Worm (Caenorhabditis elegans) whole organism, L4 larva: ENCODE data around the gene Y38H6C.8.

ENCODE experiments used
- D1046.2 ChIP-seq: fragments of 200-800 bp; sonication (Bioruptor generic); IDR thresholded peaks from 2 replicates; pipeline ENCODE4 v1.3.6; 2022; ENCODE audit warnings: missing genetic modification characterization, missing compliant biosample characterization
- F37D6.2 ChIP-seq: sonication (generic microtip); optimal IDR thresholded peaks from 2 replicates; lab custom pipeline; 2016; ENCODE audit warnings: mild to moderate bottlenecking, missing genetic modification characterization, missing compliant biosample characterization
- F49E8.2 ChIP-seq: sonication (generic microtip); optimal IDR thresholded peaks from 2 replicates; lab custom pipeline; 2016; ENCODE audit warnings: missing compliant biosample characterization, mild to moderate bottlenecking, missing genetic modification characterization, borderline replicate concordance
- T20F7.1 ChIP-seq: fragments of 200-800 bp; sonication (Bioruptor generic); optimal IDR thresholded peaks from 2 replicates; lab custom pipeline; 2018; ENCODE audit warnings: mild to moderate bottlenecking, missing genetic modification characterization, missing compliant biosample characterization
- T26A8.4 ChIP-seq: fragments of 200-800 bp; sonication (Bioruptor generic); IDR thresholded peaks from 2 replicates; pipeline ENCODE4 v1.3.6; 2022; ENCODE audit warnings: missing genetic modification characterization, missing compliant biosample characterization
- ZK337.2 ChIP-seq: fragments of 200-800 bp; sonication (Bioruptor generic); IDR thresholded peaks from 2 replicates; pipeline ENCODE4 v1.3.6; 2022; ENCODE audit warnings: missing genetic modification reagents, missing genetic modification characterization, missing compliant biosample characterization
- aha-1 ChIP-seq: fragments of 150-350 bp; peaks from one replicate; lab custom pipeline; 2014; ENCODE audit warnings: missing biosample characterization, missing genetic modification characterization
- aly-2 ChIP-seq: sonication (generic microtip); optimal IDR thresholded peaks from 2 replicates; lab custom pipeline; 2018; ENCODE audit warnings: missing biosample characterization, missing genetic modification characterization
- attf-4 ChIP-seq: sonication (generic microtip); optimal IDR thresholded peaks from 3 replicates; lab custom pipeline; 2017; ENCODE audit warnings: missing biosample characterization, missing genetic modification characterization
- ceh-62 ChIP-seq: sonication (generic microtip); optimal IDR thresholded peaks from 2 replicates; lab custom pipeline; 2017; ENCODE audit warnings: missing biosample characterization, missing genetic modification characterization
- daf-12 ChIP-seq: fragments of 150-350 bp; optimal IDR thresholded peaks from 2 replicates; lab custom pipeline; 2014; ENCODE audit warnings: missing biosample characterization, missing genetic modification reagents, missing genetic modification characterization
- daf-16 ChIP-seq, 3 experiments: sonication (generic microtip); optimal IDR thresholded peaks; 2 replicates each; lab custom pipeline; 2016 to 2017; ENCODE audit warnings: missing genetic modification characterization in 3 of 3, missing genetic modification reagents in 3 of 3, mild to moderate bottlenecking in 2 of 3, missing compliant biosample characterization in 2 of 3, missing biosample characterization in 1 of 3, moderate library complexity in 1 of 3
- dmd-6 ChIP-seq: fragments of 200-800 bp; sonication (Bioruptor generic); IDR thresholded peaks from 2 replicates; pipeline ENCODE4 v1.3.6; 2022; ENCODE audit warnings: missing genetic modification reagents, missing genetic modification characterization, missing compliant biosample characterization
- dmd-9 ChIP-seq: fragments of 200-800 bp; sonication (Bioruptor generic); IDR thresholded peaks from 2 replicates; pipeline ENCODE4 v1.3.6; 2022; ENCODE audit warnings: missing genetic modification reagents, missing genetic modification characterization, missing compliant biosample characterization
- dpl-1 ChIP-seq: fragments of 150-350 bp; optimal IDR thresholded peaks from 2 replicates; lab custom pipeline; 2014; ENCODE audit warnings: missing biosample characterization, missing genetic modification reagents, missing genetic modification characterization
- duxl-1 ChIP-seq: sonication (generic microtip); optimal IDR thresholded peaks from 2 replicates; lab custom pipeline; 2016; ENCODE audit warnings: mild to moderate bottlenecking, missing genetic modification characterization, moderate library complexity, missing compliant biosample characterization; ENCODE audit not compliant: poor library complexity
- dve-1 ChIP-seq: sonication (generic microtip); optimal IDR thresholded peaks from 2 replicates; lab custom pipeline; 2017; ENCODE audit warnings: antibody characterized with exemption, mild to moderate bottlenecking, missing genetic modification characterization, missing compliant biosample characterization; ENCODE audit not compliant: insufficient read depth
- fos-1 ChIP-seq: fragments of 150-350 bp; optimal IDR thresholded peaks from 2 replicates; lab custom pipeline; 2014; ENCODE audit warnings: missing biosample characterization, missing genetic modification characterization
- gei-8 ChIP-seq: fragments of 200-800 bp; sonication (Bioruptor generic); optimal IDR thresholded peaks from 2 replicates; lab custom pipeline; 2018; ENCODE audit warnings: mild to moderate bottlenecking, missing genetic modification characterization, missing compliant biosample characterization
- hif-1 ChIP-seq, 2 experiments: sonication (generic microtip); optimal IDR thresholded peaks; 2 replicates each; lab custom pipeline; 2016 to 2017; ENCODE audit warnings: missing compliant biosample characterization in 2 of 2, missing genetic modification characterization in 2 of 2, missing genetic modification reagents in 2 of 2, missing genotype in 2 of 2, mild to moderate bottlenecking in 1 of 2
- hlh-11 ChIP-seq: fragments of 200-800 bp; sonication (Bioruptor generic); optimal IDR thresholded peaks from 2 replicates; lab custom pipeline; 2018; ENCODE audit warnings: mild to moderate bottlenecking, missing genetic modification characterization, missing compliant biosample characterization
- hlh-30 ChIP-seq: sonication (generic microtip); optimal IDR thresholded peaks from 2 replicates; lab custom pipeline; 2017; ENCODE audit warnings: antibody characterized with exemption, mild to moderate bottlenecking, missing genetic modification characterization, missing compliant biosample characterization; ENCODE audit not compliant: insufficient read depth
- hmg-1.1 ChIP-seq: fragments of 200-800 bp; sonication (Bioruptor generic); IDR thresholded peaks from 2 replicates; pipeline ENCODE4 v1.3.6; 2022; ENCODE audit warnings: missing genetic modification reagents, missing genetic modification characterization, missing compliant biosample characterization
- lin-1 ChIP-seq: fragments of 200-800 bp; sonication (Bioruptor generic); IDR thresholded peaks from 2 replicates; pipeline ENCODE4 v1.3.6; 2022; ENCODE audit warnings: missing genetic modification reagents, missing genetic modification characterization, missing compliant biosample characterization
- lin-13 ChIP-seq: fragments of 150-350 bp; optimal IDR thresholded peaks from 2 replicates; lab custom pipeline; 2014; ENCODE audit warnings: missing biosample characterization, missing genetic modification reagents, missing genetic modification characterization
- lin-39 ChIP-seq: fragments of 150-350 bp; optimal IDR thresholded peaks from 2 replicates; lab custom pipeline; 2014; ENCODE audit warnings: missing biosample characterization, missing genetic modification reagents, missing genetic modification characterization
- lir-3 ChIP-seq: sonication (generic microtip); optimal IDR thresholded peaks from 2 replicates; lab custom pipeline; 2016; ENCODE audit warnings: mild to moderate bottlenecking, missing genetic modification characterization, missing compliant biosample characterization
- lsy-2 ChIP-seq, 2 experiments: fragments of 150-350 bp in 1 of 2; sonication (generic microtip) in 1 of 2; optimal IDR thresholded peaks; 2 replicates each; lab custom pipeline; 2014 to 2017; ENCODE audit warnings: missing biosample characterization in 2 of 2, missing genetic modification characterization in 2 of 2
- mdt-29 ChIP-seq: fragments of 200-800 bp; sonication (Bioruptor generic); IDR thresholded peaks from 2 replicates; pipeline ENCODE4 v1.3.6; 2022; ENCODE audit warnings: missing genetic modification reagents, missing genetic modification characterization, missing compliant biosample characterization
- mep-1 ChIP-seq: fragments of 150-350 bp; sonication (generic microtip); optimal IDR thresholded peaks from 3 replicates; lab custom pipeline; 2014; ENCODE audit warnings: missing biosample characterization, missing genetic modification characterization
- nhr-10 ChIP-seq: fragments of 150-350 bp; optimal IDR thresholded peaks from 2 replicates; lab custom pipeline; 2014; ENCODE audit warnings: missing biosample characterization, missing genetic modification characterization
- nhr-102 ChIP-seq: sonication (generic microtip); optimal IDR thresholded peaks from 2 replicates; lab custom pipeline; 2016; ENCODE audit warnings: mild to moderate bottlenecking, missing genetic modification characterization, moderate library complexity, missing compliant biosample characterization
- nhr-111 ChIP-seq: fragments of 200-800 bp; sonication (Bioruptor generic); optimal IDR thresholded peaks from 2 replicates; lab custom pipeline; 2018; ENCODE audit warnings: mild to moderate bottlenecking, missing genetic modification characterization, missing compliant biosample characterization
- nhr-25 ChIP-seq: sonication (generic microtip); optimal IDR thresholded peaks from 2 replicates; lab custom pipeline; 2017; ENCODE audit warnings: missing genetic modification characterization, mild to moderate bottlenecking, missing compliant biosample characterization, antibody characterized with exemption, moderate library complexity, borderline replicate concordance; ENCODE audit not compliant: insufficient read depth
- nhr-42 ChIP-seq: fragments of 200-800 bp; sonication (Bioruptor generic); IDR thresholded peaks from 2 replicates; pipeline ENCODE4 v1.3.6; 2022; ENCODE audit warnings: missing genetic modification characterization, missing compliant biosample characterization
- nhr-48 ChIP-seq: sonication (generic microtip); optimal IDR thresholded peaks from 2 replicates; lab custom pipeline; 2016; ENCODE audit warnings: mild to moderate bottlenecking, missing genetic modification characterization, missing compliant biosample characterization
- nhr-76 ChIP-seq: fragments of 150-350 bp; optimal IDR thresholded peaks from 2 replicates; lab custom pipeline; 2014; ENCODE audit warnings: missing biosample characterization, missing genetic modification characterization
- nhr-77 ChIP-seq: fragments of 150-350 bp; optimal IDR thresholded peaks from 2 replicates; lab custom pipeline; 2014; ENCODE audit warnings: missing biosample characterization, missing genetic modification characterization
- pha-4 ChIP-seq, 2 experiments: fragments of 150-350 bp in 1 of 2; fragments of 200-800 bp in 1 of 2; sonication (Bioruptor generic) in 1 of 2; IDR thresholded peaks in 1 of 2; optimal IDR thresholded peaks in 1 of 2; 2 replicates each; pipeline versions ENCODE4 v1.3.6 to Lab custom; 2014 to 2022; ENCODE audit warnings: missing genetic modification characterization in 2 of 2, missing genetic modification reagents in 2 of 2, missing biosample characterization in 1 of 2, missing compliant biosample characterization in 1 of 2
- php-3 ChIP-seq: fragments of 200-800 bp; sonication (Bioruptor generic); IDR thresholded peaks from 2 replicates; pipeline ENCODE4 v1.3.6; 2022; ENCODE audit warnings: missing genetic modification reagents, missing genetic modification characterization, missing compliant biosample characterization
- pqm-1 ChIP-seq: sonication (generic microtip); optimal IDR thresholded peaks from 2 replicates; lab custom pipeline; 2017; ENCODE audit warnings: missing biosample characterization, missing genetic modification characterization
- saeg-2 ChIP-seq: fragments of 200-800 bp; sonication (Bioruptor generic); IDR thresholded peaks from 2 replicates; pipeline ENCODE4 v1.3.6; 2022; ENCODE audit warnings: missing genetic modification reagents, missing genetic modification characterization, missing compliant biosample characterization
- snpc-1.2 ChIP-seq: fragments of 200-800 bp; sonication (Bioruptor generic); IDR thresholded peaks from 2 replicates; pipeline ENCODE4 v1.3.6; 2022; ENCODE audit warnings: missing genetic modification reagents, missing genetic modification characterization, missing compliant biosample characterization
- spr-1 ChIP-seq: sonication (generic microtip); optimal IDR thresholded peaks from 2 replicates; lab custom pipeline; 2016; ENCODE audit warnings: mild to moderate bottlenecking, missing genetic modification characterization, missing compliant biosample characterization
- spr-3 ChIP-seq: fragments of 200-800 bp; sonication (Bioruptor generic); optimal IDR thresholded peaks from 2 replicates; lab custom pipeline; 2018; ENCODE audit warnings: mild to moderate bottlenecking, missing genetic modification characterization, missing compliant biosample characterization
- unc-39 ChIP-seq: sonication (generic microtip); optimal IDR thresholded peaks from 2 replicates; lab custom pipeline; 2017; ENCODE audit warnings: missing biosample characterization, missing genetic modification characterization
- unc-62 ChIP-seq, 3 experiments: fragments of 150-350 bp in 1 of 3; sonication (generic microtip); optimal IDR thresholded peaks in 2 of 3; peaks in 1 of 3; 1 replicate in 1 of 3; 2 replicates in 2 of 3; lab custom pipeline; 2014 to 2017; ENCODE audit warnings: missing biosample characterization in 3 of 3, missing genetic modification characterization in 3 of 3, missing genetic modification reagents in 3 of 3, missing genotype in 1 of 3
- zag-1 ChIP-seq: fragments of 150-350 bp; optimal IDR thresholded peaks from 2 replicates; lab custom pipeline; 2014; ENCODE audit warnings: missing biosample characterization, missing genetic modification characterization
- ztf-11 ChIP-seq: fragments of 150-350 bp; optimal IDR thresholded peaks from 2 replicates; lab custom pipeline; 2014; ENCODE audit warnings: missing biosample characterization, missing genetic modification characterization

The Y38H6C.8 gene

ce11 chrV:20498980-20499379, 14.8 kb upstream of the Y38H6C.8 start, which contains the start of gene dct-16 (continued):
- no peak for TF ChIP-seq unc-62 (GFP tag; optimal IDR thresholded peaks at IDR 0.05 in 1 of 2; lab: Kevin White, UChicago)
- TF ChIP-seq unc-62 (tag; optimal IDR thresholded peaks at IDR 0.05; lab: Kevin White, UChicago), result no peak
- peak; percentile 94 for TF ChIP-seq dmd-6 (GFP tag; lab: Robert Waterston, UW)
- TF ChIP-seq lir-3 (tag; lab: Kevin White, UChicago), result no peak
- no peak for TF ChIP-seq spr-3 (GFP tag; lab: Kevin White, UChicago)
- TF ChIP-seq duxl-1, result no peak
- TF ChIP-seq daf-12 (tag; lab: Kevin White, UChicago), result no peak
- no peak for TF ChIP-seq pha-4 (GFP tag; IDR thresholded peaks at IDR 0.05; lab: Robert Waterston, UW)
- no peak for TF ChIP-seq pha-4 (tag; optimal IDR thresholded peaks at IDR 0.05; lab: Kevin White, UChicago)
- TF ChIP-seq unc-39 (tag; lab: Kevin White, UChicago), result no peak
- TF ChIP-seq saeg-2 (GFP tag; lab: Robert Waterston, UW), result peak; percentile 58; the same call in 1 of the 2 replicates
- no peak for TF ChIP-seq nhr-111
- no peak for TF ChIP-seq fos-1 (tag; lab: Kevin White, UChicago)
- peak; percentile 85 for TF ChIP-seq nhr-102 (tag; lab: Kevin White, UChicago)
- no peak for TF ChIP-seq D1046.2 (GFP tag; lab: Robert Waterston, UW)
- no peak for TF ChIP-seq nhr-42 (GFP tag; lab: Robert Waterston, UW)
- TF ChIP-seq ceh-62, result no peak
- no peak for TF ChIP-seq nhr-25 (tag; lab: Kevin White, UChicago)
- TF ChIP-seq daf-16 (GFP tag; optimal IDR thresholded peaks at IDR 0.05; lab: Kevin White, UChicago), result peak in 1 of 2 experiments; percentile 21
- TF ChIP-seq daf-16 (tag; optimal IDR thresholded peaks at IDR 0.05; lab: Kevin White, UChicago), result peak; percentile 91
- no peak for TF ChIP-seq dpl-1 (GFP tag; lab: Kevin White, UChicago)
- peak; percentile 86 for TF ChIP-seq dve-1 (tag; lab: Kevin White, UChicago)
- TF ChIP-seq hif-1 (tag; optimal IDR thresholded peaks at IDR 0.05; lab: Kevin White, UChicago), result peak in 1 of 2 experiments; percentile 38
- TF ChIP-seq lin-39 (tag; lab: Kevin White, UChicago), result no peak
- peak; percentile 70 for TF ChIP-seq mdt-29 (GFP tag; lab: Robert Waterston, UW)
- TF ChIP-seq F49E8.2 (tag; lab: Kevin White, UChicago), result no peak
- TF ChIP-seq lin-1 (GFP tag; lab: Robert Waterston, UW), result peak; percentile 12; the same call in 1 of the 2 replicates
- peak; percentile 90 for TF ChIP-seq php-3 (GFP tag; lab: Robert Waterston, UW)
- TF ChIP-seq lin-13, result peak; percentile 33
- no peak for TF ChIP-seq nhr-10
- TF ChIP-seq hmg-1.1 (GFP tag; lab: Robert Waterston, UW), result no peak
- TF ChIP-seq attf-4, result no peak
- no peak for TF ChIP-seq spr-1 (tag; lab: Kevin White, UChicago)
- TF ChIP-seq ZK337.2 (GFP tag; lab: Robert Waterston, UW), result no peak
- no peak for TF ChIP-seq nhr-77 (tag; lab: Kevin White, UChicago)
- peak; percentile 52 for TF ChIP-seq aha-1 (tag; lab: Kevin White, UChicago)
- TF ChIP-seq mep-1 (tag; lab: Kevin White, UChicago), result no peak
- no peak for TF ChIP-seq T26A8.4 (GFP tag; lab: Robert Waterston, UW)
- TF ChIP-seq dmd-9 (GFP tag; lab: Robert Waterston, UW), result no peak
- TF ChIP-seq snpc-1.2 (GFP tag; lab: Robert Waterston, UW), result no peak
- no peak for TF ChIP-seq zag-1 (tag; lab: Kevin White, UChicago)
- no peak for TF ChIP-seq lsy-2 (tag; optimal IDR thresholded peaks at IDR 0.05; lab: Kevin White, UChicago)
- TF ChIP-seq, all 104 proteins: peak for 22

ce11 chrV:20499642-20500041, 14.1 kb upstream of the Y38H6C.8 start:
- peak; percentile 7 for TF ChIP-seq hlh-11 (tag; lab: Kevin White, UChicago)
- TF ChIP-seq F49E8.2 (tag; lab: Kevin White, UChicago), result no peak
- TF ChIP-seq pqm-1 (tag; lab: Kevin White, UChicago), result peak; percentile 37
- TF ChIP-seq daf-12 (tag; lab: Kevin White, UChicago), result no peak
- no peak for TF ChIP-seq ztf-11 (tag; lab: Kevin White, UChicago)
- no peak for TF ChIP-seq D1046.2 (GFP tag; lab: Robert Waterston, UW)
- TF ChIP-seq hlh-30, result no peak
- TF ChIP-seq gei-8, result no peak
- TF ChIP-seq aly-2, result no peak
- no peak for TF ChIP-seq F37D6.2 (tag; lab: Kevin White, UChicago)
- TF ChIP-seq lsy-2 (tag; optimal IDR thresholded peaks at IDR 0.05; lab: Kevin White, UChicago), result no peak
- no peak for TF ChIP-seq nhr-111
- TF ChIP-seq T20F7.1, result no peak
- peak; percentile 54 for TF ChIP-seq nhr-48
- peak; percentile 76 for TF ChIP-seq dmd-6 (GFP tag; lab: Robert Waterston, UW)
- TF ChIP-seq nhr-76, result no peak
